Worm (Caenorhabditis elegans) whole organism, L4/young adult: ENCODE results near the gene scb-1.

Experiments
- W03F9.2 ChIP-seq: fragments of 150-350 bp; optimal IDR thresholded peaks from 2 replicates; lab custom pipeline; 2014; ENCODE audit warnings: missing biosample characterization, missing genetic modification characterization
- him-1 ChIP-seq: sonication (generic microtip); optimal IDR thresholded peaks from 2 replicates; lab custom pipeline; 2016; ENCODE audit warnings: missing genotype, missing genetic modification reagents, missing genetic modification characterization, missing compliant biosample characterization

- TF ChIP-seq W03F9.2 (tag; lab: Kevin White, UChicago) (no peak), him-1 (tag; lab: Kevin White, UChicago) (no peak)
Observed at ce11 chrV:11131801-11132200, 12.3 kb upstream of the scb-1 start.
